Worm (Caenorhabditis elegans): ENCODE results near the gene eps-8.

- TF ChIP-seq jun-1 (tag; optimal IDR thresholded peaks at IDR 0.05): no peak
- TF ChIP-seq unc-62 (GFP tag; optimal IDR thresholded peaks at IDR 0.05 in 1 of 2): peak in 1 of 2 experiments; percentile 44
- TF ChIP-seq unc-62 (tag; optimal IDR thresholded peaks at IDR 0.05): no peak
- TF ChIP-seq fos-1 (tag; optimal IDR thresholded peaks at IDR 0.05): no peak
- no peak for TF ChIP-seq lsy-2 (tag; optimal IDR thresholded peaks at IDR 0.05)
- TF ChIP-seq ceh-82 (tag; optimal IDR thresholded peaks at IDR 0.05): no peak
- TF ChIP-seq tra-1 (GFP tag; IDR thresholded peaks at IDR 0.05): no peak
Measured at ce11 chrIV:14869844-14870433, 9.3 kb upstream of the eps-8 start.

All from whole organism, L4 larva.